Fruit fly (Drosophila melanogaster) whole organism, prepupa: Measurements from ENCODE around the gene Las.
A peak's percentile ranks its signal among the peaks of the same experiment; 100 is the strongest.

Source experiments
- Blimp-1 ChIP-seq: fragments of 200-800 bp; sonication (Bioruptor generic); optimal IDR thresholded peaks from 3 replicates; lab custom pipeline; 2017; ENCODE audit warnings: missing biosample characterization, missing genetic modification characterization, mild to moderate bottlenecking, moderate library complexity, missing genetic modification reagents
- CG10631 ChIP-seq: fragments of 200-800 bp; sonication (Bioruptor generic); optimal IDR thresholded peaks from 2 replicates; lab custom pipeline; 2016; ENCODE audit warnings: missing biosample characterization, missing genetic modification characterization
- CG11294 ChIP-seq: fragments of 200-800 bp; sonication (Bioruptor generic); IDR thresholded peaks from 2 replicates; pipeline ENCODE4 v1.3.6; 2022; ENCODE audit warnings: missing biosample characterization, missing genetic modification characterization
- CG11762 ChIP-seq: fragments of 200-800 bp; sonication (Bioruptor generic); optimal IDR thresholded peaks from 3 replicates; lab custom pipeline; 2016; ENCODE audit warnings: missing biosample characterization, missing genetic modification characterization; ENCODE audit not compliant: insufficient read depth
- CG1621 ChIP-seq: fragments of 200-800 bp; sonication (Bioruptor generic); optimal IDR thresholded peaks from 3 replicates; lab custom pipeline; 2018; ENCODE audit warnings: missing biosample characterization, mild to moderate bottlenecking, missing genetic modification characterization
- CG16779 ChIP-seq: fragments of 200-800 bp; sonication (Bioruptor generic); optimal IDR thresholded peaks from 3 replicates; lab custom pipeline; 2017; ENCODE audit warnings: missing biosample characterization, mild to moderate bottlenecking, missing genetic modification characterization
- CG3032 ChIP-seq: fragments of 200-800 bp; optimal IDR thresholded peaks from 2 replicates; lab custom pipeline; 2019; ENCODE audit warnings: missing biosample characterization, mild to moderate bottlenecking, missing genetic modification characterization, moderate library complexity
- CG31627 ChIP-seq: fragments of 200-800 bp; sonication (Bioruptor generic); optimal IDR thresholded peaks from 3 replicates; lab custom pipeline; 2016; ENCODE audit warnings: missing biosample characterization, missing genetic modification characterization
- CG34406 ChIP-seq: fragments of 200-800 bp; sonication (Bioruptor generic); optimal IDR thresholded peaks from 3 replicates; lab custom pipeline; 2016; ENCODE audit warnings: missing biosample characterization, missing genetic modification characterization
- CG4318 ChIP-seq: fragments of 200-800 bp; sonication (Bioruptor generic); optimal IDR thresholded peaks from 3 replicates; lab custom pipeline; 2017; ENCODE audit warnings: missing biosample characterization, mild to moderate bottlenecking, missing genetic modification characterization
- CG6276 ChIP-seq: fragments of 200-800 bp; sonication (Bioruptor generic); optimal IDR thresholded peaks from 2 replicates; lab custom pipeline; 2017; ENCODE audit warnings: missing biosample characterization, mild to moderate bottlenecking, missing genetic modification characterization
- CG6792 ChIP-seq: fragments of 200-800 bp; sonication (Bioruptor generic); optimal IDR thresholded peaks from 3 replicates; lab custom pipeline; 2016; ENCODE audit warnings: missing biosample characterization, missing genetic modification characterization
- CG6808 ChIP-seq: fragments of 200-800 bp; sonication (Bioruptor generic); optimal IDR thresholded peaks from 3 replicates; lab custom pipeline; 2017; ENCODE audit warnings: missing biosample characterization, missing genetic modification characterization, mild to moderate bottlenecking, moderate library complexity, missing genetic modification reagents
- CG6854 ChIP-seq: fragments of 200-800 bp; sonication (Bioruptor generic); optimal IDR thresholded peaks from 2 replicates; lab custom pipeline; 2017; ENCODE audit warnings: missing biosample characterization, mild to moderate bottlenecking, missing genetic modification characterization
- CG7368 ChIP-seq: fragments of 200-800 bp; sonication (Bioruptor generic); optimal IDR thresholded peaks from 3 replicates; lab custom pipeline; 2016; ENCODE audit warnings: missing biosample characterization, missing genetic modification characterization
- CG8319 ChIP-seq: fragments of 200-800 bp; sonication (Bioruptor generic); optimal IDR thresholded peaks from 3 replicates; lab custom pipeline; 2016; ENCODE audit warnings: missing biosample characterization, missing genetic modification characterization
- CG9139 ChIP-seq: fragments of 200-800 bp; sonication (Bioruptor generic); optimal IDR thresholded peaks from 3 replicates; lab custom pipeline; 2017; ENCODE audit warnings: missing biosample characterization, mild to moderate bottlenecking, missing genetic modification characterization
- Eip93F ChIP-seq: fragments of 200-800 bp; sonication (Bioruptor generic); optimal IDR thresholded peaks from 2 replicates; lab custom pipeline; 2016; ENCODE audit warnings: missing biosample characterization, mild to moderate bottlenecking, missing genetic modification characterization
- Ets96B ChIP-seq: fragments of 200-800 bp; optimal IDR thresholded peaks from 2 replicates; lab custom pipeline; 2019; ENCODE audit warnings: missing biosample characterization, mild to moderate bottlenecking, missing genetic modification characterization, moderate library complexity
- Gug ChIP-seq: fragments of 200-800 bp; sonication (Bioruptor generic); IDR thresholded peaks from 2 replicates; pipeline ENCODE4 v1.3.6; 2022; ENCODE audit warnings: missing biosample characterization, missing genetic modification characterization
- Hr38 ChIP-seq: sonication (Bioruptor generic); optimal IDR thresholded peaks from 2 replicates; lab custom pipeline; 2016; ENCODE audit warnings: missing biosample characterization, missing genetic modification characterization
- Hr39 ChIP-seq: fragments of 200-800 bp; sonication (Bioruptor generic); optimal IDR thresholded peaks from 2 replicates; lab custom pipeline; 2016; ENCODE audit warnings: missing biosample characterization, missing genetic modification characterization
- Hr4 ChIP-seq: fragments of 200-800 bp; sonication (Bioruptor generic); optimal IDR thresholded peaks from 3 replicates; lab custom pipeline; 2016; ENCODE audit warnings: missing biosample characterization, missing genetic modification characterization
- Lpt ChIP-seq: fragments of 200-800 bp; sonication (Bioruptor generic); optimal IDR thresholded peaks from 3 replicates; lab custom pipeline; 2016; ENCODE audit warnings: missing biosample characterization, missing genetic modification characterization
- Met ChIP-seq: fragments of 200-800 bp; sonication (Bioruptor generic); optimal IDR thresholded peaks from 3 replicates; lab custom pipeline; 2016; ENCODE audit warnings: missing biosample characterization, missing genetic modification characterization
- OdsH ChIP-seq: fragments of 200-800 bp; sonication (Bioruptor generic); optimal IDR thresholded peaks from 3 replicates; lab custom pipeline; 2016; ENCODE audit warnings: missing biosample characterization, missing genetic modification characterization
- Smox ChIP-seq: fragments of 200-800 bp; sonication (Bioruptor generic); optimal IDR thresholded peaks from 3 replicates; lab custom pipeline; 2016; ENCODE audit warnings: missing biosample characterization, missing genetic modification characterization
- Sox15 ChIP-seq: fragments of 200-800 bp; sonication (Bioruptor generic); optimal IDR thresholded peaks from 3 replicates; lab custom pipeline; 2016; ENCODE audit warnings: missing biosample characterization, missing genetic modification characterization
- acj6 ChIP-seq: fragments of 200-800 bp; sonication (Bioruptor generic); optimal IDR thresholded peaks from 3 replicates; lab custom pipeline; 2016; ENCODE audit warnings: missing biosample characterization, missing genetic modification characterization
- dac ChIP-seq: fragments of 200-800 bp; sonication (Bioruptor generic); optimal IDR thresholded peaks from 2 replicates; lab custom pipeline; 2017; ENCODE audit warnings: missing biosample characterization, mild to moderate bottlenecking, missing genetic modification characterization
- dsx ChIP-seq: fragments of 200-800 bp; optimal IDR thresholded peaks from 3 replicates; lab custom pipeline; 2019; ENCODE audit warnings: missing biosample characterization, mild to moderate bottlenecking, missing genetic modification characterization, moderate library complexity; ENCODE audit not compliant: poor library complexity, severe bottlenecking
- eg ChIP-seq: fragments of 200-800 bp; sonication (Bioruptor generic); IDR thresholded peaks from 3 replicates; pipeline ENCODE4 v1.3.6; 2022; ENCODE audit warnings: missing biosample characterization, missing genetic modification characterization
- esn ChIP-seq: fragments of 200-800 bp; sonication (Bioruptor generic); optimal IDR thresholded peaks from 2 replicates; lab custom pipeline; 2016; ENCODE audit warnings: missing biosample characterization, mild to moderate bottlenecking, missing genetic modification characterization, moderate library complexity
- fd59A ChIP-seq: fragments of 200-800 bp; sonication (Bioruptor generic); optimal IDR thresholded peaks from 2 replicates; lab custom pipeline; 2017; ENCODE audit warnings: missing biosample characterization, mild to moderate bottlenecking, missing genetic modification characterization, missing genetic modification reagents
- fd85E ChIP-seq: fragments of 200-800 bp; sonication (Bioruptor generic); optimal IDR thresholded peaks from 3 replicates; lab custom pipeline; 2016; ENCODE audit warnings: missing biosample characterization, missing genetic modification characterization
- fkh ChIP-seq: fragments of 200-800 bp; sonication (Bioruptor generic); optimal IDR thresholded peaks from 3 replicates; lab custom pipeline; 2017; ENCODE audit warnings: missing biosample characterization, mild to moderate bottlenecking, missing genetic modification characterization, moderate library complexity
- lz ChIP-seq: fragments of 200-800 bp; sonication (Bioruptor generic); optimal IDR thresholded peaks from 3 replicates; lab custom pipeline; 2016; ENCODE audit warnings: missing biosample characterization, missing genetic modification characterization
- net ChIP-seq: fragments of 200-800 bp; sonication (Bioruptor generic); optimal IDR thresholded peaks from 3 replicates; lab custom pipeline; 2016; ENCODE audit warnings: missing biosample characterization, missing genetic modification characterization
- pdm3 ChIP-seq: fragments of 200-800 bp; sonication (Bioruptor generic); optimal IDR thresholded peaks from 3 replicates; lab custom pipeline; 2016; ENCODE audit warnings: missing biosample characterization, missing genetic modification characterization
- salr ChIP-seq, 2 experiments: fragments of 200-800 bp; sonication (Bioruptor generic); optimal IDR thresholded peaks; 3 replicates each; lab custom pipeline; 2016 to 2018; ENCODE audit warnings: missing biosample characterization in 2 of 2, missing genetic modification characterization in 2 of 2, mild to moderate bottlenecking in 1 of 2
- ss ChIP-seq, 2 experiments: fragments of 200-800 bp; sonication (Bioruptor generic); optimal IDR thresholded peaks; 2 replicates in 1 of 2; 3 replicates in 1 of 2; lab custom pipeline; 2017 to 2018; ENCODE audit warnings: mild to moderate bottlenecking in 2 of 2, missing biosample characterization in 2 of 2, missing genetic modification characterization in 2 of 2, moderate library complexity in 1 of 2
- svp ChIP-seq: fragments of 200-800 bp; sonication (Bioruptor generic); peaks from one replicate; lab custom pipeline; 2016; ENCODE audit warnings: missing biosample characterization, missing genetic modification characterization
- vri ChIP-seq: fragments of 200-800 bp; sonication (Bioruptor generic); optimal IDR thresholded peaks from 3 replicates; lab custom pipeline; 2016; ENCODE audit warnings: missing biosample characterization, mild to moderate bottlenecking, missing genetic modification characterization

Las gene

dm6 chr3L:20474789-20475208 is 42.6 kb upstream of the Las start (continued):
- TF ChIP-seq CG6792 (GFP tag; lab: Kevin White, UChicago) (peak; percentile 85), CG11762 (GFP tag; lab: Kevin White, UChicago) (peak; percentile 79), pdm3 (GFP tag; lab: Kevin White, UChicago) (peak; percentile 88), dsx (peak; percentile 77), CG34406 (GFP tag; lab: Kevin White, UChicago) (peak; percentile 88), esn (GFP tag; lab: Kevin White, UChicago) (peak; percentile 92), CG9139 (peak; percentile 28), CG4318 (peak; percentile 85), svp (GFP tag; lab: Kevin White, UChicago) (peak; percentile 91), CG10631 (peak; percentile 88), CG8319 (GFP tag; lab: Kevin White, UChicago) (peak; percentile 75), vri (GFP tag; lab: Kevin White, UChicago) (peak; percentile 74), CG7368 (peak; percentile 87), Hr38 (GFP tag; lab: Kevin White, UChicago) (peak; percentile 54), CG16779 (tag; lab: Kevin White, UChicago) (peak; percentile 74), CG31627 (GFP tag; lab: Kevin White, UChicago) (peak; percentile 88), CG6854 (GFP tag; lab: Kevin White, UChicago) (peak; percentile 67), net (peak; percentile 92), eg (GFP tag; lab: Robert Waterston, UW) (no peak), lz (GFP tag; lab: Kevin White, UChicago) (peak; percentile 85), fkh (GFP tag; lab: Kevin White, UChicago) (peak; percentile 98), acj6 (GFP tag; lab: Kevin White, UChicago) (peak; percentile 83), Gug (GFP tag; lab: Robert Waterston, UW) (no peak)

dm6 chr3L:20474197-20474788 is 42.1 kb upstream of the Las start, which contains the start of gene isoQC:
Gene isoQC (plus strand): TSS chr3L:20474466.
- TF ChIP-seq CG10631 (no peak), CG4318 (no peak), vri (GFP tag; lab: Kevin White, UChicago) (peak; percentile 52)

dm6 chr3L:20473021-20473799 is 41.0 kb upstream of the Las start, which contains the start of the genes CG32428 and CG5969:
Gene CG32428 (minus strand): TSS chr3L:20473723.
Gene CG5969 (plus strand): TSS chr3L:20473783.
- no peak for TF ChIP-seq Lpt
- peak; percentile 71 for TF ChIP-seq Gug (GFP tag; lab: Robert Waterston, UW)
- TF ChIP-seq fd59A (GFP tag; lab: Kevin White, UChicago): no peak
- peak; percentile 90 for TF ChIP-seq eg (GFP tag; lab: Robert Waterston, UW)
- peak; percentile 62 for TF ChIP-seq Hr4 (GFP tag; lab: Kevin White, UChicago)
- peak; percentile 51 for TF ChIP-seq Hr39
- TF ChIP-seq Eip93F (GFP tag; lab: Kevin White, UChicago): peak; percentile 64
- peak; percentile 47 for TF ChIP-seq CG31627 (GFP tag; lab: Kevin White, UChicago)
- TF ChIP-seq OdsH: peak; percentile 71
- TF ChIP-seq CG6808: peak; percentile 48
- peak; percentile 47 for TF ChIP-seq Met (GFP tag; lab: Kevin White, UChicago)
- peak; percentile 38 to 64 for TF ChIP-seq ss (GFP tag; optimal IDR thresholded peaks at IDR 0.05; lab: Kevin White, UChicago)
- TF ChIP-seq CG3032 (tag; lab: Kevin White, UChicago): peak; percentile 84
- TF ChIP-seq fd85E (GFP tag; lab: Kevin White, UChicago): peak; percentile 33
- TF ChIP-seq Blimp-1: peak; percentile 46
- peak; percentile 68 for TF ChIP-seq CG4318
- peak; percentile 62 for TF ChIP-seq esn (GFP tag; lab: Kevin White, UChicago)
- TF ChIP-seq dac (GFP tag; lab: Kevin White, UChicago): peak; percentile 16
- TF ChIP-seq acj6 (GFP tag; lab: Kevin White, UChicago): peak; percentile 73
- peak; percentile 60 for TF ChIP-seq CG6792 (GFP tag; lab: Kevin White, UChicago)
- TF ChIP-seq dsx: peak; percentile 64
- TF ChIP-seq CG1621 (tag; lab: Kevin White, UChicago): peak; percentile 11
- TF ChIP-seq CG11294 (GFP tag; lab: Robert Waterston, UW): peak; percentile 53
- peak; percentile 56 for TF ChIP-seq CG6276
- TF ChIP-seq Sox15 (GFP tag; lab: Kevin White, UChicago): peak; percentile 55
- peak; percentile 75 for TF ChIP-seq Ets96B
- TF ChIP-seq fkh (GFP tag; lab: Kevin White, UChicago): peak; percentile 61
- TF ChIP-seq salr (GFP tag; optimal IDR thresholded peaks at IDR 0.05; lab: Kevin White, UChicago): peak; percentile 27 to 52
- TF ChIP-seq CG8319 (GFP tag; lab: Kevin White, UChicago): peak; percentile 28
- peak; percentile 50 for TF ChIP-seq Smox (GFP tag; lab: Kevin White, UChicago)
